Worm (Caenorhabditis elegans): ENCODE results near the gene rpl-26.

Gene rpl-26

DNA sequence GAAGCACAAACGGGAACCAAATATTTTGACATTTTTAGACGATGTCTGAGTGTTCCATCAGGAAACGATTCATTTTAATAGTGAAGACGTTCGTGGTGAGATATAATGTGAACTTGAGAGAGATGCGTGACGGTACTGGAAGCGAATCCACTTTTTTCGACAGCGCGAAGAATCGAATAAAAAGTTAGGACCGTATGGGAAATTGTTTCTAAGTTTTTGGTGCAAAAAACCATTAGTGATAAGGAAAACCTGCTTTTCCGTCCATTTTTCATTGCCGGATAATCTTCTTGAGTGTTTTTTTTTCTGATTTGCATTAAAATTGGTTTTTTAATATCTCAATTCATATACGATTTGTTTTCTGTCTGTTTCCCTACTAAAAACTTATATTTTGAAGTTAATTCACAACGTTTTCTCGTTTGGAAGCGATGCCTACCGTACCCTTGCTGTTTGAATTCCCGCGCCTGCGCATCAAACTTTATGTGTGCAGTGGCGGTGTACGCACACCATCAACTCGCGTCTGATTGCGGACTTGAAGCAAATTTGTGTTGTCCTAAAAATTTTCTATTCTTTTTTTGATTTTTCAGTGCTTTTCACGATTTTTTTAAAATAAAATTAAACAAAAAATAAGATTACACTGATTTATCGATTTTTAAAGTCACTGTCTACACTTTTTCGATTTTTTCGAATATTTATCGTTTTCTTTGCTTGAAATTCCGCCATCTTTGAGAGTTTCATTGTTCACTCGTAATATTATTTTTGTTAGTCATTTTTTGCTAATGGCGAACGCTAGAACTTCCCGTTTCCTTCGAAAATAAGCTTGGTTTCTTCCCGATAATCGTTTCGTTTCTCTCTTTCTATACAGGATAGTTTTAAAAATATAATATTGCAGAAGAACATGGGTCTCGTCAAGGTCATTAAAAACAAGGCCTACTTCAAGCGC is 33.3 kb upstream of the rpl-26 start, which contains the start of the genes col-38 and rpl-5:
TSS of gene col-38 (minus strand) at position 51 of the 940 bp plus-strand sequence.
TSS of gene rpl-5 (plus strand) at position 890 of the 940 bp plus-strand sequence.
- TF ChIP-seq mcd-1 (GFP tag; IDR thresholded peaks at IDR 0.05) (peak; percentile 90), B0336.3 (GFP tag; IDR thresholded peaks at IDR 0.05) (peak; percentile 65), chd-7 (tag; optimal IDR thresholded peaks at IDR 0.05) (no peak), tlf-1 (GFP tag; optimal IDR thresholded peaks at IDR 0.05) (peak; percentile 64), attf-5 (GFP tag; optimal IDR thresholded peaks at IDR 0.05) (peak; percentile 94), F23B12.7 (tag; optimal IDR thresholded peaks at IDR 0.05; ENCODE audit: insufficient read depth) (peak; percentile 96), K12H6.12 (tag; optimal IDR thresholded peaks at IDR 0.05) (peak; percentile 64), aptf-3 (GFP tag; IDR thresholded peaks at IDR 0.05) (no peak), him-1 (tag; optimal IDR thresholded peaks at IDR 0.05) (peak; percentile 25), pbrm-1 (GFP tag; IDR thresholded peaks at IDR 0.05) (peak; percentile 83), hlh-12 (tag; optimal IDR thresholded peaks at IDR 0.05) (no peak), F39B2.1 (GFP tag; IDR thresholded peaks at IDR 0.05) (no peak), madf-6 (GFP tag; IDR thresholded peaks at IDR 0.05) (peak; percentile 80), ama-1 (optimal IDR thresholded peaks at IDR 0.05) (no peak), ama-1 (GFP tag; optimal IDR thresholded peaks at IDR 0.05) (peak in 1 of 2 experiments; percentile 26), hmg-1.2 (GFP tag; IDR thresholded peaks at IDR 0.05) (peak; percentile 62), ztf-26 (tag; optimal IDR thresholded peaks at IDR 0.05) (peak; percentile 29), lin-35 (GFP tag; optimal IDR thresholded peaks at IDR 0.05) (peak; percentile 67 to 91 (median 74)), ZK185.1 (tag; optimal IDR thresholded peaks at IDR 0.05; ENCODE audit: poor library complexity, severe bottlenecking) (peak; percentile 58), rpc-1 (optimal IDR thresholded peaks at IDR 0.05) (no peak), rpc-1 (tag; optimal IDR thresholded peaks at IDR 0.05) (no peak), xnd-1 (tag; optimal IDR thresholded peaks at IDR 0.05) (peak; percentile 43), madf-8 (GFP tag; conservative IDR thresholded peaks at IDR 0.05) (peak; percentile 65), efl-1 (GFP tag; optimal IDR thresholded peaks at IDR 0.05) (peak; percentile 88), ets-4 (GFP tag; optimal IDR thresholded peaks at IDR 0.05) (no peak), snpc-1.3 (tag; optimal IDR thresholded peaks at IDR 0.05; ENCODE audit: insufficient read depth) (peak; percentile 91), rec-8 (tag; optimal IDR thresholded peaks at IDR 0.05) (no peak), mxl-1 (tag; optimal IDR thresholded peaks at IDR 0.05) (no peak), ceh-79 (tag; optimal IDR thresholded peaks at IDR 0.05) (no peak), Y79H2A.3 (GFP tag; conservative IDR thresholded peaks at IDR 0.05) (no peak), B0019.2 (GFP tag; conservative IDR thresholded peaks at IDR 0.05) (0 out of 2 replicates have a peak, but pooled peaks have one; percentile 27), ztf-28 (GFP tag; IDR thresholded peaks at IDR 0.05) (0 out of 2 replicates have a peak, but pooled peaks have one; percentile 36), lsl-1 (GFP tag; optimal IDR thresholded peaks at IDR 0.05) (peak; percentile 86), athp-1 (tag; optimal IDR thresholded peaks at IDR 0.05) (peak; percentile 56), sea-2 (GFP tag; IDR thresholded peaks at IDR 0.05) (no peak), pha-4 (tag; optimal IDR thresholded peaks at IDR 0.05) (peak; percentile 57), lsy-27 (tag; optimal IDR thresholded peaks at IDR 0.05; ENCODE audit: borderline replicate concordance, insufficient read depth) (no peak), let-607 (tag; optimal IDR thresholded peaks at IDR 0.05) (peak; percentile 69 to 83), F49E8.2 (tag; optimal IDR thresholded peaks at IDR 0.05; ENCODE audit: insufficient read depth) (peak; percentile 68), madf-3 (GFP tag; IDR thresholded peaks at IDR 0.05) (peak; percentile 39; the same call in 1 of the 2 replicates), C17E4.6 (GFP tag; IDR thresholded peaks at IDR 0.05) (no peak), dpl-1 (GFP tag; optimal IDR thresholded peaks at IDR 0.05) (peak; percentile 87), nhr-27 (tag; optimal IDR thresholded peaks at IDR 0.05) (no peak), ceh-27 (GFP tag; optimal IDR thresholded peaks at IDR 0.05) (peak; percentile 83), ceh-91 (GFP tag; IDR thresholded peaks at IDR 0.05) (peak; percentile 72), snpc-3.4 (tag; optimal IDR thresholded peaks at IDR 0.05) (peak; percentile 79)

Data from whole organism, young adult.